Fruit fly (Drosophila melanogaster): Measurements from ENCODE around the gene Pxt.

Pxt gene

DNA sequence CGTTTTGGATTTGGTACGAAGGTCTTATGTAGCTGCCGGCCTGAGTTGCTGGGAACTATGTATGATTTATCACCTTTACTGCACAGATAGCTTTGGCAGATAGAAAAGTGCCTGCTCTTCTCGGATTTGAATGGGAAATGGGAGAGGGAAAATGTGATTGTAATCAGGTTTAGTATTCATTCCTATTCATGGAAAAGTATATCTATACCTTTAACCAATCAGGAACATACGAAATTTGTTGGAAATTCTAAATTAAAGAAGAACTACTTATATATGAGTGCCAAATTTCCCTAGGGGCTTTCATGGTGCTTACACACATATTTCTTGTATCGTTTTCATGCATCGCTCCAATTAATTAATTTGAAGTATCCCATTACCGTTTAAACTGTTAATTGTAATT lies 5.7 kb downstream of the Pxt start, which contains the start of gene Atg8b (continued):
- TF ChIP-seq pfk (GFP tag; optimal IDR thresholded peaks at IDR 0.05) (no peak), chn (GFP tag; optimal IDR thresholded peaks at IDR 0.05) (no peak), dysf (GFP tag; IDR thresholded peaks at IDR 0.05) (no peak), CG31224 (GFP tag; IDR thresholded peaks at IDR 0.05) (no peak), CG3163 (GFP tag; optimal IDR thresholded peaks at IDR 0.05) (no peak)

DNA sequence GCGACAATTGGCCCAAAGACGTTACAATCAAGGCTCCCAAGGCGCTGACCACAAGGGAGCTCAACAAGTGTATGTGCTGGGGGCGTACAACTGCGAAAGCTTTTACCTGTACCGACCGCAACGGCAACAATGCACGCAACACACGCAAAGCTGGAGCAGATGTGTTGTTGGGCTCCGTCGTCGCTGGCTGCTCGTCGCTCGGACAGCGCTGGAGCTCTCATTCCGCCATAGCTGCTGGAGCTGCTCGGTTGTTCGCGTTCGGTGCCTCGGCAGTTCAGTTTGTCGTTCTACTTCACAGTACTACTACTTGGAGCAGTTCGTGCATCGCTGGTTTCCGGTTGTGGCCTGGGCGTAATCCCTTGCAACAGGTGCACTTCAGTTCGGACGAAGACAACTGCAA lies 6.3 kb downstream of the Pxt start, which contains the start of gene Lgr1:
Gene Lgr1, plus strand, starts transcription at position 220 of the 400 bp plus-strand sequence.
- TF ChIP-seq Rx (GFP tag; IDR thresholded peaks at IDR 0.05) (no peak), CG5180 (GFP tag; optimal IDR thresholded peaks at IDR 0.05) (peak; percentile 9), sob (GFP tag; IDR thresholded peaks at IDR 0.05) (0 out of 2 replicates have a peak, but pooled peaks have one; percentile 7), ase (GFP tag; IDR thresholded peaks at IDR 0.05) (no peak), CG11247 (GFP tag; IDR thresholded peaks at IDR 0.05) (0 out of 2 replicates have a peak, but pooled peaks have one; percentile 27), CG11723 (GFP tag; optimal IDR thresholded peaks at IDR 0.05) (no peak), CG9932 (GFP tag; IDR thresholded peaks at IDR 0.05) (peak; percentile 16; the same call in 1 of the 2 replicates), Dip3 (GFP tag; optimal IDR thresholded peaks at IDR 0.05) (no peak), Fer1 (GFP tag; optimal IDR thresholded peaks at IDR 0.05) (no peak), CG4360 (GFP tag; IDR thresholded peaks at IDR 0.05) (0 out of 2 replicates have a peak, but pooled peaks have one; percentile 15), Med (GFP tag) (peak; percentile 52), Ravus (GFP tag; IDR thresholded peaks at IDR 0.05) (no peak), Deaf1 (tag; optimal IDR thresholded peaks at IDR 0.05) (peak; percentile 52), Dll (GFP tag; IDR thresholded peaks at IDR 0.05; ENCODE audit: partially characterized antibody) (no peak), scrt (GFP tag; optimal IDR thresholded peaks at IDR 0.05) (no peak), Ets65A (GFP tag) (peak; percentile 60), CG10462 (GFP tag; optimal IDR thresholded peaks at IDR 0.05) (no peak), CG1832 (GFP tag; optimal IDR thresholded peaks at IDR 0.05) (no peak)

DNA sequence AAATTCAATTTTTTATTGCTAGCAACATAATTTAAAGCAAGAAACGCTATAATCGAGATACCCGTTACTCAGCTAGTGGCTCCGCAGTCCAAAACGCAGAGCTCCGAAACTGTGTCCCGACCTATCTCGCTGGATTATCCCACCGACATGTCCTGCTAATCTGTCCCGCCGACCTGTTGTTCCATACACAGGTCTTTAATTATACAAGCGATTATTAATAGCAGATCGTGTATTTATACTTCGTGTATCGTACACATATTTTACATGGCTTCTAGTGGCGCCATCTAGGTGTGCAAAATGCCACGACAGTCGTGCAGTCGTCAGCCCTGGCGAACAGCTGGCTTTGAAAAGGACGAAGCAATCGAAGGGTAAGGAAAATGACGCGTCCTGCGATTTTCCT lies 14.0 kb downstream of the Pxt start, which contains the start of gene CG14321:
Gene CG14321, plus strand, starts transcription at position 338 of the 400 bp plus-strand sequence.
- peak; percentile 3 for TF ChIP-seq tin (GFP tag; optimal IDR thresholded peaks at IDR 0.05)
- no peak for TF ChIP-seq CG12942 (GFP tag; optimal IDR thresholded peaks at IDR 0.05)
- no peak for TF ChIP-seq gro (GFP tag; optimal IDR thresholded peaks at IDR 0.05)
- TF ChIP-seq CG7928 (GFP tag; optimal IDR thresholded peaks at IDR 0.05): peak; percentile 85
- peak; percentile 28; the same call in 1 of the 2 replicates for TF ChIP-seq sob (GFP tag; IDR thresholded peaks at IDR 0.05)
- TF ChIP-seq emc (GFP tag; optimal IDR thresholded peaks at IDR 0.05): no peak
- TF ChIP-seq GATAe (GFP tag; conservative IDR thresholded peaks at IDR 0.05): no peak
- no peak for TF ChIP-seq CG11093 (GFP tag; IDR thresholded peaks at IDR 0.05)
- TF ChIP-seq CG7556 (GFP tag; optimal IDR thresholded peaks at IDR 0.05): no peak
- no peak for TF ChIP-seq oc (tag; optimal IDR thresholded peaks at IDR 0.05)
- TF ChIP-seq unc-4 (GFP tag; IDR thresholded peaks at IDR 0.05; ENCODE audit: partially characterized antibody): 0 out of 2 replicates have a peak, but pooled peaks have one; percentile 18
- TF ChIP-seq ATbp (GFP tag; optimal IDR thresholded peaks at IDR 0.05): no peak
- TF ChIP-seq CG10979 (tag; optimal IDR thresholded peaks at IDR 0.05): no peak
- TF ChIP-seq nerfin-1 (tag; optimal IDR thresholded peaks at IDR 0.05): no peak
- no peak for TF ChIP-seq row (GFP tag; IDR thresholded peaks at IDR 0.05)
- TF ChIP-seq h (optimal IDR thresholded peaks at IDR 0.05): no peak
- TF ChIP-seq br (optimal IDR thresholded peaks at IDR 0.05): no peak
- TF ChIP-seq CG16813 (GFP tag; IDR thresholded peaks at IDR 0.05; ENCODE audit: partially characterized antibody): peak; percentile 64
- no peak for TF ChIP-seq Ssrp (tag; optimal IDR thresholded peaks at IDR 0.05)
- no peak for TF ChIP-seq toy (GFP tag; IDR thresholded peaks at IDR 0.05)
- peak; percentile 65; the same call in 1 of the 3 replicates for TF ChIP-seq mld (GFP tag; IDR thresholded peaks at IDR 0.05; ENCODE audit: partially characterized antibody)
- TF ChIP-seq Myb (GFP tag; optimal IDR thresholded peaks at IDR 0.05): no peak
- TF ChIP-seq gt (GFP tag; IDR thresholded peaks at IDR 0.05): no peak
- peak; percentile 46 for TF ChIP-seq Med (GFP tag)
- TF ChIP-seq ash1 (GFP tag; optimal IDR thresholded peaks at IDR 0.05): no peak
- TF ChIP-seq pzg (GFP tag; optimal IDR thresholded peaks at IDR 0.05): peak; percentile 33
- no peak for TF ChIP-seq odd (GFP tag; optimal IDR thresholded peaks at IDR 0.05)
- TF ChIP-seq Dref (GFP tag; IDR thresholded peaks at IDR 0.05): no peak
- TF ChIP-seq ERR (GFP tag; optimal IDR thresholded peaks at IDR 0.05): no peak
- no peak for TF ChIP-seq chn (GFP tag; optimal IDR thresholded peaks at IDR 0.05)

All from whole organism, embryonic.